Worm (Caenorhabditis elegans): ENCODE data around the gene Y42G9A.2.
A peak's percentile ranks its signal among the peaks of the same experiment; 100 is the strongest.

Y42G9A.2 gene

DNA sequence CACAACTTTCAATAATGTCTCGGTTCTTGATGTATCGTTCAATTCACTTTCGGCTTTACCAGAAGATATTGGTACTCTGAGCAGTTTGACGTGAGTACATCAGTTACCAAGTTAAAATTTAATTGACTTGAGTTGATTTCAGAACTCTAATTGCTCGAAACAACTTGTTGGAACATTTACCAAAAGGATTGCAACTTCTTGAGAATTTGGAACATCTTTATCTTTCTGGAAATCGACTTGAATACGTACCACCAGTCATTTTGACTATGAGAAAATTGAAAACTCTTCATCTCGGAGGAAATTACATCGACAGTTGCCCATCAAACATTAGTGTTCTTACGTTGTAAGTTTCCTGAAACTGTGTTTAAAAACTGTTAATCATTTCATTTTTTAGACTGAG, 1.2 kb upstream of the Y42G9A.2 start:
- TF ChIP-seq let-526 (GFP tag; IDR thresholded peaks at IDR 0.05) (no peak), tlf-1 (GFP tag; optimal IDR thresholded peaks at IDR 0.05) (no peak), ets-4 (GFP tag; optimal IDR thresholded peaks at IDR 0.05) (no peak), F33H1.4 (GFP tag; IDR thresholded peaks at IDR 0.05) (no peak), attf-3 (GFP tag; conservative IDR thresholded peaks at IDR 0.05) (no peak), snpc-4 (GFP tag; optimal IDR thresholded peaks at IDR 0.05) (no peak), snpc-4 (tag; optimal IDR thresholded peaks at IDR 0.05) (no peak), ztf-22 (GFP tag; optimal IDR thresholded peaks at IDR 0.05) (no peak)

DNA sequence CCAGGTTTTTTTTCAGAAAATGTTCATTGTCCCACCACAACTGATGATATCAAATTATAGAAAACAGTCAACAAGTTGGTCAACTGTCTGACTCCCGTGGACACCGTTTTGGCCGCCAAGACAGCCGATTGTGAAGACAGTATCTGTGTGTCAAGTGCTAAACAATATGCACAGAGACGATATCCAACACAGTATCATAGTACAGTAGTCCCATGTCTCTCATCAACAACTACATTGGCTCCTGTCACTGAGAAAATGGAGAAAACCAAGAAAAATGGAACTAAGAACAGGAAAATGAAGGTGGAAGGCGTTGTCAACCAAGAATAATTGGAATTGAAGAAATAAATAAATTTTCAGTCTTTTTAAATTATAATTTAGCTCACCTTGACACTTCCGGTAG, 698 bp downstream of the Y42G9A.2 start:
- peak; percentile 49 for TF ChIP-seq zim-3 (tag; optimal IDR thresholded peaks at IDR 0.05)
- no peak for TF ChIP-seq ceh-58 (GFP tag; IDR thresholded peaks at IDR 0.05)
- TF ChIP-seq ceh-91 (GFP tag; IDR thresholded peaks at IDR 0.05), result no peak
- TF ChIP-seq dpff-1 (tag; optimal IDR thresholded peaks at IDR 0.05), result peak; percentile 43
- TF ChIP-seq cebp-1 (GFP tag; IDR thresholded peaks at IDR 0.05), result no peak
- TF ChIP-seq cebp-1 (tag; optimal IDR thresholded peaks at IDR 0.05), result no peak
- TF ChIP-seq atf-7 (tag; optimal IDR thresholded peaks at IDR 0.05), result no peak
- no peak for TF ChIP-seq efl-1 (GFP tag; optimal IDR thresholded peaks at IDR 0.05)
- no peak for TF ChIP-seq F52B5.7 (tag; optimal IDR thresholded peaks at IDR 0.05)
- TF ChIP-seq C06A6.2 (GFP tag; conservative IDR thresholded peaks at IDR 0.05), result 0 out of 2 replicates have a peak, but pooled peaks have one; percentile 17
- TF ChIP-seq mcd-1 (GFP tag; IDR thresholded peaks at IDR 0.05), result 0 out of 2 replicates have a peak, but pooled peaks have one; percentile 3
- TF ChIP-seq bed-2 (GFP tag; IDR thresholded peaks at IDR 0.05), result no peak
- TF ChIP-seq egl-44 (GFP tag; IDR thresholded peaks at IDR 0.05), result no peak
- TF ChIP-seq snpc-3.4 (tag; optimal IDR thresholded peaks at IDR 0.05), result no peak
- no peak for TF ChIP-seq nfyb-1 (GFP tag; IDR thresholded peaks at IDR 0.05)
- no peak for TF ChIP-seq mxl-1 (tag; optimal IDR thresholded peaks at IDR 0.05)
- TF ChIP-seq cebp-2 (GFP tag; IDR thresholded peaks at IDR 0.05), result 0 out of 2 replicates have a peak, but pooled peaks have one; percentile 52
- TF ChIP-seq zfh-2 (GFP tag; conservative IDR thresholded peaks at IDR 0.05), result no peak
- no peak for TF ChIP-seq ztf-3 (GFP tag; optimal IDR thresholded peaks at IDR 0.05)
- TF ChIP-seq lin-26 (GFP tag; IDR thresholded peaks at IDR 0.05), result no peak
- TF ChIP-seq lin-35 (GFP tag; optimal IDR thresholded peaks at IDR 0.05), result no peak
- no peak for TF ChIP-seq F23B12.7 (tag; optimal IDR thresholded peaks at IDR 0.05; ENCODE audit: insufficient read depth)
- no peak for TF ChIP-seq chd-7 (tag; optimal IDR thresholded peaks at IDR 0.05)
- TF ChIP-seq Y53G8AR.9 (GFP tag; conservative IDR thresholded peaks at IDR 0.05), result peak; percentile 36; the same call in 1 of the 2 replicates
- no peak for TF ChIP-seq lin-40 (tag; optimal IDR thresholded peaks at IDR 0.05)
- no peak for TF ChIP-seq rec-8 (tag; optimal IDR thresholded peaks at IDR 0.05)
- TF ChIP-seq hlh-12 (tag; optimal IDR thresholded peaks at IDR 0.05), result no peak
- TF ChIP-seq nhr-120 (GFP tag; IDR thresholded peaks at IDR 0.05), result no peak
- no peak for TF ChIP-seq Y67H2A.10 (GFP tag; conservative IDR thresholded peaks at IDR 0.05)
- no peak for TF ChIP-seq F37B4.10 (GFP tag; IDR thresholded peaks at IDR 0.05)
- TF ChIP-seq attf-6 (GFP tag; IDR thresholded peaks at IDR 0.05), result no peak
- no peak for TF ChIP-seq ceh-40 (GFP tag; IDR thresholded peaks at IDR 0.05)
- no peak for TF ChIP-seq gei-17 (GFP tag; optimal IDR thresholded peaks at IDR 0.05)
- no peak for TF ChIP-seq madf-6 (GFP tag; IDR thresholded peaks at IDR 0.05)
- TF ChIP-seq hlh-26 (GFP tag; conservative IDR thresholded peaks at IDR 0.05), result no peak
- no peak for TF ChIP-seq ztf-6 (GFP tag; IDR thresholded peaks at IDR 0.05)
- no peak for TF ChIP-seq T07F8.4 (tag; optimal IDR thresholded peaks at IDR 0.05)
- TF ChIP-seq nfya-2 (GFP tag; IDR thresholded peaks at IDR 0.05), result no peak
- no peak for TF ChIP-seq attf-5 (GFP tag; optimal IDR thresholded peaks at IDR 0.05)
- TF ChIP-seq ztf-22 (GFP tag; optimal IDR thresholded peaks at IDR 0.05), result no peak
- TF ChIP-seq rpc-1 (optimal IDR thresholded peaks at IDR 0.05), result no peak
- TF ChIP-seq rpc-1 (tag; optimal IDR thresholded peaks at IDR 0.05), result no peak

All from whole organism, young adult.